Worm (Caenorhabditis elegans) whole organism, L3 larva: ENCODE measurements around the gene lec-9.
"Not testable (repeated sequence)": the region's sequence is repeated elsewhere in the genome, so short reads cannot be mapped to it uniquely, and the experiment has no call there.

Experiments
- R02D3.7 ChIP-seq: fragments of 150-350 bp; optimal IDR thresholded peaks from 2 replicates; lab custom pipeline; 2014; ENCODE audit warnings: missing biosample characterization, missing genetic modification characterization
- ZK546.5 ChIP-seq: sonication (generic microtip); optimal IDR thresholded peaks from 2 replicates; lab custom pipeline; 2017; ENCODE audit warnings: missing biosample characterization, missing genetic modification characterization
- aly-2 ChIP-seq: fragments of 150-350 bp; optimal IDR thresholded peaks from 2 replicates; lab custom pipeline; 2014; ENCODE audit warnings: missing biosample characterization, missing genetic modification characterization
- ama-1 ChIP-seq: fragments of 150-350 bp; optimal IDR thresholded peaks from 2 replicates; lab custom pipeline; 2018
- ceh-16 ChIP-seq: sonication (generic microtip); optimal IDR thresholded peaks from 2 replicates; lab custom pipeline; 2017; ENCODE audit warnings: missing biosample characterization, missing genetic modification characterization
- ceh-28 ChIP-seq: fragments of 150-350 bp; optimal IDR thresholded peaks from 2 replicates; lab custom pipeline; 2014; ENCODE audit warnings: missing biosample characterization, missing genetic modification reagents, missing genetic modification characterization
- ceh-82 ChIP-seq: fragments of 150-350 bp; optimal IDR thresholded peaks from 2 replicates; lab custom pipeline; 2014; ENCODE audit warnings: missing biosample characterization, missing genetic modification characterization
- daf-12 ChIP-seq: fragments of 150-350 bp; optimal IDR thresholded peaks from 2 replicates; lab custom pipeline; 2014; ENCODE audit warnings: missing biosample characterization, missing genetic modification reagents, missing genetic modification characterization
- egl-27 ChIP-seq: sonication (generic microtip); optimal IDR thresholded peaks from 4 replicates; lab custom pipeline; 2017; ENCODE audit warnings: missing biosample characterization, missing genetic modification reagents, missing genetic modification characterization
- elt-1 ChIP-seq: fragments of 150-350 bp; optimal IDR thresholded peaks from 2 replicates; lab custom pipeline; 2014; ENCODE audit warnings: missing biosample characterization, missing genetic modification characterization
- elt-2 ChIP-seq: sonication (generic microtip); optimal IDR thresholded peaks from 2 replicates; lab custom pipeline; 2016; ENCODE audit warnings: missing genetic modification reagents, mild to moderate bottlenecking, missing genetic modification characterization, missing compliant biosample characterization
- elt-3 ChIP-seq, 3 experiments: fragments of 150-350 bp in 1 of 3; sonication (generic microtip) in 2 of 3; optimal IDR thresholded peaks; 2 replicates in 2 of 3; 4 replicates in 1 of 3; lab custom pipeline; 2014 to 2017; ENCODE audit warnings: missing biosample characterization in 3 of 3, missing genetic modification characterization in 3 of 3
- eor-1 ChIP-seq, 2 experiments: fragments of 150-350 bp; optimal IDR thresholded peaks; 2 replicates each; lab custom pipeline; 2014 to 2018; ENCODE audit warnings: missing biosample characterization in 2 of 2, missing genetic modification characterization in 2 of 2
- fkh-10 ChIP-seq: sonication (generic microtip); optimal IDR thresholded peaks from 2 replicates; lab custom pipeline; 2017; ENCODE audit warnings: missing biosample characterization, missing genetic modification reagents, missing genetic modification characterization
- fos-1 ChIP-seq: fragments of 150-350 bp; optimal IDR thresholded peaks from 2 replicates; lab custom pipeline; 2014; ENCODE audit warnings: missing biosample characterization, missing genetic modification characterization
- hmg-11 ChIP-seq: sonication (generic microtip); optimal IDR thresholded peaks from 2 replicates; lab custom pipeline; 2016; ENCODE audit warnings: missing genetic modification characterization, missing compliant biosample characterization
- jun-1 ChIP-seq: fragments of 150-350 bp; optimal IDR thresholded peaks from 2 replicates; lab custom pipeline; 2014; ENCODE audit warnings: missing biosample characterization, missing genetic modification reagents, missing genetic modification characterization
- lin-15B ChIP-seq: fragments of 150-350 bp; optimal IDR thresholded peaks from 2 replicates; lab custom pipeline; 2014; ENCODE audit warnings: missing biosample characterization, missing genetic modification characterization
- lsy-12 ChIP-seq: sonication (generic microtip); optimal IDR thresholded peaks from 2 replicates; lab custom pipeline; 2016; ENCODE audit warnings: mild to moderate bottlenecking, missing genetic modification characterization, missing compliant biosample characterization
- mml-1 ChIP-seq: fragments of 150-350 bp; sonication (generic microtip); optimal IDR thresholded peaks from 3 replicates; lab custom pipeline; 2014; ENCODE audit warnings: missing biosample characterization, missing genetic modification characterization
- nfya-1 ChIP-seq: sonication (generic microtip); optimal IDR thresholded peaks from 2 replicates; lab custom pipeline; 2017; ENCODE audit warnings: missing genetic modification characterization, mild to moderate bottlenecking, missing compliant biosample characterization, antibody characterized with exemption, moderate library complexity; ENCODE audit not compliant: insufficient read depth
- nhr-12 ChIP-seq: fragments of 150-350 bp; optimal IDR thresholded peaks from 2 replicates; lab custom pipeline; 2014; ENCODE audit warnings: missing biosample characterization, missing genetic modification characterization
- nhr-23 ChIP-seq: fragments of 150-350 bp; optimal IDR thresholded peaks from 2 replicates; lab custom pipeline; 2014; ENCODE audit warnings: missing biosample characterization, missing genetic modification reagents, missing genetic modification characterization
- nhr-237 ChIP-seq: fragments of 150-350 bp; optimal IDR thresholded peaks from 2 replicates; lab custom pipeline; 2014; ENCODE audit warnings: missing biosample characterization, missing genetic modification characterization
- nhr-25 ChIP-seq: sonication (generic microtip); optimal IDR thresholded peaks from 2 replicates; lab custom pipeline; 2017; ENCODE audit warnings: missing biosample characterization, missing genetic modification characterization
- nhr-28 ChIP-seq: fragments of 150-350 bp; optimal IDR thresholded peaks from 2 replicates; lab custom pipeline; 2014; ENCODE audit warnings: missing biosample characterization, missing genetic modification characterization
- nhr-43 ChIP-seq: sonication (generic microtip); optimal IDR thresholded peaks from 2 replicates; lab custom pipeline; 2016; ENCODE audit warnings: mild to moderate bottlenecking, missing genetic modification characterization, missing compliant biosample characterization; ENCODE audit not compliant: poor library complexity, severe bottlenecking
- nhr-76 ChIP-seq: fragments of 150-350 bp; sonication (generic microtip); optimal IDR thresholded peaks from 5 replicates; lab custom pipeline; 2014; ENCODE audit warnings: missing biosample characterization, missing genetic modification characterization
- nhr-77 ChIP-seq: fragments of 150-350 bp; optimal IDR thresholded peaks from 2 replicates; lab custom pipeline; 2014; ENCODE audit warnings: missing biosample characterization, missing genetic modification characterization
- pha-4 ChIP-seq: fragments of 150-350 bp; optimal IDR thresholded peaks from 2 replicates; lab custom pipeline; 2014; ENCODE audit warnings: missing biosample characterization, missing genetic modification reagents, missing genetic modification characterization
- pqm-1 ChIP-seq: fragments of 150-350 bp; optimal IDR thresholded peaks from 2 replicates; lab custom pipeline; 2017; ENCODE audit warnings: missing biosample characterization, missing genetic modification characterization, inconsistent platforms
- skn-1 ChIP-seq: fragments of 150-350 bp; optimal IDR thresholded peaks from 2 replicates; lab custom pipeline; 2014; ENCODE audit warnings: missing biosample characterization, missing genetic modification characterization
- snpc-4 ChIP-seq: fragments of 150-350 bp; optimal IDR thresholded peaks from 2 replicates; lab custom pipeline; 2014; ENCODE audit warnings: missing biosample characterization, missing genetic modification characterization
- tbx-2 ChIP-seq: sonication (generic microtip); optimal IDR thresholded peaks from 2 replicates; lab custom pipeline; 2016; ENCODE audit warnings: mild to moderate bottlenecking, missing genetic modification characterization, missing compliant biosample characterization
- unc-39 ChIP-seq: sonication (generic microtip); optimal IDR thresholded peaks from 4 replicates; lab custom pipeline; 2017; ENCODE audit warnings: missing biosample characterization, missing genetic modification characterization
- unc-62 ChIP-seq: fragments of 150-350 bp; sonication (generic microtip); optimal IDR thresholded peaks from 4 replicates; lab custom pipeline; 2014; ENCODE audit warnings: missing biosample characterization, missing genetic modification reagents, missing genetic modification characterization
- zag-1 ChIP-seq: fragments of 150-350 bp; optimal IDR thresholded peaks from 2 replicates; lab custom pipeline; 2014; ENCODE audit warnings: missing biosample characterization, missing genetic modification characterization
- ztf-11 ChIP-seq: fragments of 150-350 bp; optimal IDR thresholded peaks from 2 replicates; lab custom pipeline; 2014; ENCODE audit warnings: missing biosample characterization, missing genetic modification characterization

lec-9 gene

ce11 chrX:17600139-17600538 is at the start of gene lec-9:
Gene lec-9, plus strand, starts transcription at chrX:17600487.
- TF ChIP-seq pha-4: peak; percentile 68
- no peak for TF ChIP-seq daf-12 (tag; lab: Kevin White, UChicago)
- TF ChIP-seq mml-1 (tag; lab: Kevin White, UChicago): no peak
- TF ChIP-seq tbx-2 (tag; lab: Kevin White, UChicago): no peak
- no peak for TF ChIP-seq jun-1 (tag; lab: Kevin White, UChicago)
- TF ChIP-seq ama-1 (lab: Kevin White, UChicago): no peak
- TF ChIP-seq unc-39 (tag; lab: Kevin White, UChicago): no peak
- no peak for TF ChIP-seq ceh-28 (tag; lab: Kevin White, UChicago)
- no peak for TF ChIP-seq nhr-43 (tag; lab: Kevin White, UChicago)
- TF ChIP-seq elt-2 (tag; lab: Kevin White, UChicago): peak; percentile 97
- no peak for TF ChIP-seq unc-62 (GFP tag; lab: Kevin White, UChicago)
- peak; percentile 79 for TF ChIP-seq skn-1 (tag; lab: Kevin White, UChicago)
- TF ChIP-seq nhr-12 (tag; lab: Kevin White, UChicago): no peak
- no peak for TF ChIP-seq nhr-28 (tag; lab: Kevin White, UChicago)
- no peak for TF ChIP-seq R02D3.7 (tag; lab: Kevin White, UChicago)
- no peak for TF ChIP-seq snpc-4 (tag; lab: Kevin White, UChicago)
- TF ChIP-seq nhr-23 (tag; lab: Kevin White, UChicago): no peak
- no peak for TF ChIP-seq lsy-12 (tag; lab: Kevin White, UChicago)
- TF ChIP-seq ceh-82 (tag; lab: Kevin White, UChicago): no peak
- no peak for TF ChIP-seq aly-2 (tag; lab: Kevin White, UChicago)
- no peak for TF ChIP-seq elt-3 (tag; optimal IDR thresholded peaks at IDR 0.05; lab: Kevin White, UChicago)
- no peak for TF ChIP-seq ZK546.5
- TF ChIP-seq pqm-1: peak; percentile 91
- TF ChIP-seq hmg-11 (tag; lab: Kevin White, UChicago): no peak

- not testable (repeated sequence) for TF ChIP-seq lsy-12 (tag; lab: Kevin White, UChicago); eor-1 (tag; optimal IDR thresholded peaks at IDR 0.05; lab: Kevin White, UChicago); zag-1 (tag; lab: Kevin White, UChicago)
Measured at ce11 chrX:17550755-17551154, 49.5 kb upstream of the lec-9 start, which contains the start of gene hlh-28. Gene hlh-28, plus strand, starts transcription at chrX:17551055.

ce11 chrX:17553772-17554171 is 46.5 kb upstream of the lec-9 start:
- TF ChIP-seq tbx-2 (tag; lab: Kevin White, UChicago) (no peak), ceh-82 (tag; lab: Kevin White, UChicago) (no peak)

- no peak for TF ChIP-seq ama-1 (lab: Kevin White, UChicago)
- no peak for TF ChIP-seq nhr-28 (tag; lab: Kevin White, UChicago)
- peak; percentile 2 for TF ChIP-seq hmg-11 (tag; lab: Kevin White, UChicago)
- TF ChIP-seq pha-4: peak; percentile 82
- peak; percentile 61 for TF ChIP-seq nhr-25 (tag; lab: Kevin White, UChicago)
Measured at ce11 chrX:17562195-17562594, 38.1 kb upstream of the lec-9 start.

ce11 chrX:17563411-17563810 is 36.9 kb upstream of the lec-9 start, which contains the start of gene F31A3.5:
Gene F31A3.5, minus strand, starts transcription at chrX:17563610.
- no peak for TF ChIP-seq nhr-77
- no peak for TF ChIP-seq ceh-82 (tag; lab: Kevin White, UChicago)
- TF ChIP-seq nhr-76: no peak
- TF ChIP-seq nhr-237 (tag; lab: Kevin White, UChicago): no peak
- TF ChIP-seq lsy-12 (tag; lab: Kevin White, UChicago): no peak
- no peak for TF ChIP-seq nhr-28 (tag; lab: Kevin White, UChicago)

- TF ChIP-seq nhr-12 (tag; lab: Kevin White, UChicago): no peak
- TF ChIP-seq jun-1 (tag; lab: Kevin White, UChicago): no peak
- no peak for TF ChIP-seq nhr-76
- no peak for TF ChIP-seq ceh-16 (tag; lab: Kevin White, UChicago)
- TF ChIP-seq egl-27: no peak
- no peak for TF ChIP-seq lin-15B (tag; lab: Kevin White, UChicago)
- no peak for TF ChIP-seq fos-1
- no peak for TF ChIP-seq lsy-12 (tag; lab: Kevin White, UChicago)
- no peak for TF ChIP-seq elt-1 (tag; lab: Kevin White, UChicago)
- no peak for TF ChIP-seq eor-1 (tag; optimal IDR thresholded peaks at IDR 0.05; lab: Kevin White, UChicago)
- no peak for TF ChIP-seq R02D3.7 (tag; lab: Kevin White, UChicago)
- TF ChIP-seq ceh-28 (tag; lab: Kevin White, UChicago): no peak
- TF ChIP-seq fkh-10: no peak
- TF ChIP-seq ceh-82 (tag; lab: Kevin White, UChicago): no peak
- no peak for TF ChIP-seq nhr-77
- TF ChIP-seq ztf-11 (tag; lab: Kevin White, UChicago): no peak
- no peak for TF ChIP-seq ama-1 (lab: Kevin White, UChicago)
- no peak for TF ChIP-seq nfya-1
Measured at ce11 chrX:17567378-17567777, 32.9 kb upstream of the lec-9 start, which contains the start of gene F39B3.7. Gene F39B3.7, minus strand, starts transcription at chrX:17567478.
